Fruit fly (Drosophila melanogaster) whole organism, pupa: ENCODE measurements around the gene pbl.

Experiments
- CG10348 ChIP-seq: fragments of 200-800 bp; sonication (Bioruptor generic); IDR thresholded peaks from 2 replicates; pipeline ENCODE4 v1.3.6; 2022; ENCODE audit warnings: missing biosample characterization, missing genetic modification characterization
- CG12605 ChIP-seq: fragments of 200-800 bp; sonication (Bioruptor generic); IDR thresholded peaks from 2 replicates; pipeline ENCODE4 v1.3.6; 2022; ENCODE audit warnings: missing biosample characterization, missing genetic modification characterization
- CG13204 ChIP-seq: fragments of 200-800 bp; sonication (Bioruptor generic); optimal IDR thresholded peaks from 2 replicates; lab custom pipeline; 2018; ENCODE audit warnings: missing biosample characterization, mild to moderate bottlenecking, missing genetic modification characterization, moderate library complexity
- CG14655 ChIP-seq: fragments of 200-800 bp; sonication (Bioruptor generic); optimal IDR thresholded peaks from 3 replicates; lab custom pipeline; 2017; ENCODE audit warnings: mild to moderate bottlenecking, missing biosample characterization, missing genetic modification reagents, missing genetic modification characterization
- CG15710 ChIP-seq: fragments of 200-800 bp; sonication (Bioruptor generic); optimal IDR thresholded peaks from 2 replicates; lab custom pipeline; 2018; ENCODE audit warnings: missing biosample characterization, mild to moderate bottlenecking, missing genetic modification characterization, moderate library complexity
- CG17806 ChIP-seq: fragments of 200-800 bp; sonication (Bioruptor generic); optimal IDR thresholded peaks from 2 replicates; lab custom pipeline; 2018; ENCODE audit warnings: missing biosample characterization, mild to moderate bottlenecking, missing genetic modification characterization, moderate library complexity
- CG32121 ChIP-seq: fragments of 200-800 bp; sonication (Bioruptor generic); IDR thresholded peaks from 2 replicates; pipeline ENCODE4 v1.3.6; 2022; ENCODE audit warnings: missing biosample characterization, missing genetic modification characterization
- CG34367 ChIP-seq: fragments of 200-800 bp; sonication (Bioruptor generic); optimal IDR thresholded peaks from 2 replicates; lab custom pipeline; 2018; ENCODE audit warnings: missing biosample characterization, mild to moderate bottlenecking, missing genetic modification characterization
- CG4496 ChIP-seq: fragments of 200-800 bp; sonication (Bioruptor generic); IDR thresholded peaks from 3 replicates; pipeline ENCODE4 v1.3.6; 2022; ENCODE audit warnings: missing biosample characterization, missing genetic modification characterization
- CG8159 ChIP-seq: fragments of 200-800 bp; sonication (Bioruptor generic); optimal IDR thresholded peaks from 3 replicates; lab custom pipeline; 2018; ENCODE audit warnings: missing biosample characterization, mild to moderate bottlenecking, missing genetic modification characterization, moderate library complexity
- CG8301 ChIP-seq: fragments of 200-800 bp; sonication (Bioruptor generic); optimal IDR thresholded peaks from 2 replicates; lab custom pipeline; 2018; ENCODE audit warnings: missing biosample characterization, mild to moderate bottlenecking, missing genetic modification characterization
- CG9948 ChIP-seq: fragments of 200-800 bp; sonication (Bioruptor generic); optimal IDR thresholded peaks from 2 replicates; lab custom pipeline; 2018; ENCODE audit warnings: missing biosample characterization, mild to moderate bottlenecking, missing genetic modification characterization, moderate library complexity
- D1 ChIP-seq: fragments of 200-800 bp; sonication (Bioruptor generic); optimal IDR thresholded peaks from 2 replicates; lab custom pipeline; 2018; ENCODE audit warnings: missing biosample characterization, mild to moderate bottlenecking, missing genetic modification characterization, moderate library complexity
- EcR ChIP-seq: fragments of 200-800 bp; sonication (Bioruptor generic); optimal IDR thresholded peaks from 3 replicates; lab custom pipeline; 2019; ENCODE audit warnings: missing biosample characterization, missing genetic modification characterization, mild to moderate bottlenecking, moderate library complexity, missing genetic modification reagents
- Ets98B ChIP-seq: fragments of 200-800 bp; sonication (Bioruptor generic); IDR thresholded peaks from 2 replicates; pipeline ENCODE4 v1.3.6; 2022; ENCODE audit warnings: missing biosample characterization, missing genetic modification characterization
- Pif1A ChIP-seq: fragments of 200-800 bp; sonication (Bioruptor generic); optimal IDR thresholded peaks from 3 replicates; lab custom pipeline; 2016; ENCODE audit warnings: missing biosample characterization, missing genetic modification characterization
- Pif1B ChIP-seq: fragments of 200-800 bp; sonication (Bioruptor generic); optimal IDR thresholded peaks from 3 replicates; lab custom pipeline; 2016; ENCODE audit warnings: missing biosample characterization, missing genetic modification characterization
- Snoo ChIP-seq: fragments of 200-800 bp; sonication (Bioruptor generic); optimal IDR thresholded peaks from 3 replicates; lab custom pipeline; 2017; ENCODE audit warnings: missing biosample characterization, mild to moderate bottlenecking, missing genetic modification characterization, inconsistent platforms
- fd96Ca ChIP-seq: fragments of 200-800 bp; sonication (Bioruptor generic); IDR thresholded peaks from 3 replicates; pipeline ENCODE4 v1.3.6; 2022; ENCODE audit warnings: missing biosample characterization, missing genetic modification characterization
- gl ChIP-seq: fragments of 200-800 bp; sonication (Bioruptor generic); optimal IDR thresholded peaks from 2 replicates; lab custom pipeline; 2018; ENCODE audit warnings: missing biosample characterization, mild to moderate bottlenecking, missing genetic modification characterization
- rn ChIP-seq: fragments of 200-800 bp; sonication (Bioruptor generic); IDR thresholded peaks from 2 replicates; pipeline ENCODE4 v1.3.6; 2022; ENCODE audit warnings: missing biosample characterization, missing genetic modification characterization

pbl gene

dm6 chr3L:7881127-7881526, 30.6 kb downstream of the pbl start:
- TF ChIP-seq CG4496 (GFP tag; lab: Robert Waterston, UW) (no peak), EcR (GFP tag; lab: Kevin White, UChicago) (peak; percentile 58)

DNA sequence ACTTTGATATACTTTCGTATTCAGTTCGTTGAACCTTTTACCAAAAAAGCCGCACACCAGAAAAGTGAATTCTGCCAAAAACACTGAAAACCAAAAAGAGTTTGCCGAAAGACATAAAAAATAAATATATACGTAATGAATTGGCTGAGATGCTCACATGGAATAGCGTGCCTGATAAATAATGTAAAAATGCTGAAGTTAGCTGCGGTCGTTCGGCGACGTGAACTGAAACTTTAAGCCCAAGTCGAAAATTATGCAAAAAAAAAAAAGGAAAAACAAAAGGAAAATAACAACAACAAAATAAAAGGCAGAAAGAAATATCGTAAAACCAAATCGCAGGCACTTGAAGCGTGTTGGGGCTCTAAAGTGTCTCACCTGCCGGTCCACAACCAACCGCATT, 32.1 kb downstream of the pbl start:
- no peak for TF ChIP-seq EcR (GFP tag; lab: Kevin White, UChicago)
- no peak for TF ChIP-seq CG8301 (tag; lab: Kevin White, UChicago)
- no peak for TF ChIP-seq gl (tag; lab: Kevin White, UChicago)
- no peak for TF ChIP-seq CG9948 (tag; lab: Kevin White, UChicago)
- no peak for TF ChIP-seq CG13204
- no peak for TF ChIP-seq CG32121 (GFP tag; lab: Robert Waterston, UW)
- no peak for TF ChIP-seq CG34367 (tag; lab: Kevin White, UChicago)
- no peak for TF ChIP-seq D1 (tag; lab: Kevin White, UChicago)
- no peak for TF ChIP-seq fd96Ca
- no peak for TF ChIP-seq rn (GFP tag; lab: Robert Waterston, UW)
- TF ChIP-seq CG14655 (GFP tag; lab: Kevin White, UChicago): no peak
- TF ChIP-seq CG4496 (GFP tag; lab: Robert Waterston, UW): no peak
- TF ChIP-seq CG15710 (tag; lab: Kevin White, UChicago): no peak
- TF ChIP-seq CG8159 (tag; lab: Kevin White, UChicago): no peak
- no peak for TF ChIP-seq Pif1B (GFP tag; lab: Kevin White, UChicago)
- no peak for TF ChIP-seq CG12605 (GFP tag; lab: Robert Waterston, UW)

dm6 chr3L:7877466-7877865, 34.3 kb downstream of the pbl start:
- TF ChIP-seq CG32121 (GFP tag; lab: Robert Waterston, UW) (peak; percentile 51; the same call in 1 of the 2 replicates), D1 (tag; lab: Kevin White, UChicago) (no peak), CG34367 (tag; lab: Kevin White, UChicago) (no peak), CG15710 (tag; lab: Kevin White, UChicago) (no peak), gl (tag; lab: Kevin White, UChicago) (no peak), CG4496 (GFP tag; lab: Robert Waterston, UW) (peak; percentile 69; the same call in 1 of the 3 replicates), rn (GFP tag; lab: Robert Waterston, UW) (no peak), CG14655 (GFP tag; lab: Kevin White, UChicago) (peak; percentile 61), CG8159 (tag; lab: Kevin White, UChicago) (no peak), Pif1A (GFP tag; lab: Kevin White, UChicago) (no peak), CG10348 (GFP tag; lab: Robert Waterston, UW) (no peak), fd96Ca (peak; percentile 53; the same call in 2 of the 3 replicates), Ets98B (GFP tag; lab: Robert Waterston, UW) (peak; percentile 55), CG8301 (tag; lab: Kevin White, UChicago) (peak; percentile 47), EcR (GFP tag; lab: Kevin White, UChicago) (no peak), CG9948 (tag; lab: Kevin White, UChicago) (peak; percentile 9), CG17806 (tag; lab: Kevin White, UChicago) (no peak), Snoo (tag; lab: Kevin White, UChicago) (no peak), CG13204 (no peak), Pif1B (GFP tag; lab: Kevin White, UChicago) (no peak), CG12605 (GFP tag; lab: Robert Waterston, UW) (no peak; the same call in 1 of the 2 replicates)
- TF ChIP-seq, all 21 proteins: peak for 7

DNA sequence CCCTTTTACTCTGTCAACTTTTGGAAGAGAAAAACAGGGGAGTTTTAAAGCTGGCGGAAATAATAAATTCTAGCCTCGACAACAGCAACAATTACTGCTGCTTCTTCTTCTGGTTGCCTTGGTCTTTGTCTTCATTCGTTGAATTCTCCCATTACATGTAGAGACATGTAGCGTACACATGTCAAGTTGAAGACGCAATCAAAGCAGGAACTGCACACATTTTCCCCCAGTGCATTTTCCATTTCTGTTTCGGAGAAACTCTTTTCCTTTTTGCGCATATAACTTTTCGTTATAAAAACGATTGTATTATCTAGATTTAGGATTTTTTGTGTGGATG, 35.4 kb downstream of the pbl start:
- no peak for TF ChIP-seq CG10348 (GFP tag; lab: Robert Waterston, UW)
- TF ChIP-seq D1 (tag; lab: Kevin White, UChicago): no peak
- TF ChIP-seq CG8301 (tag; lab: Kevin White, UChicago): no peak
- no peak for TF ChIP-seq Ets98B (GFP tag; lab: Robert Waterston, UW)
- no peak for TF ChIP-seq CG17806 (tag; lab: Kevin White, UChicago)
- TF ChIP-seq Pif1A (GFP tag; lab: Kevin White, UChicago): no peak
- no peak for TF ChIP-seq CG4496 (GFP tag; lab: Robert Waterston, UW)

DNA sequence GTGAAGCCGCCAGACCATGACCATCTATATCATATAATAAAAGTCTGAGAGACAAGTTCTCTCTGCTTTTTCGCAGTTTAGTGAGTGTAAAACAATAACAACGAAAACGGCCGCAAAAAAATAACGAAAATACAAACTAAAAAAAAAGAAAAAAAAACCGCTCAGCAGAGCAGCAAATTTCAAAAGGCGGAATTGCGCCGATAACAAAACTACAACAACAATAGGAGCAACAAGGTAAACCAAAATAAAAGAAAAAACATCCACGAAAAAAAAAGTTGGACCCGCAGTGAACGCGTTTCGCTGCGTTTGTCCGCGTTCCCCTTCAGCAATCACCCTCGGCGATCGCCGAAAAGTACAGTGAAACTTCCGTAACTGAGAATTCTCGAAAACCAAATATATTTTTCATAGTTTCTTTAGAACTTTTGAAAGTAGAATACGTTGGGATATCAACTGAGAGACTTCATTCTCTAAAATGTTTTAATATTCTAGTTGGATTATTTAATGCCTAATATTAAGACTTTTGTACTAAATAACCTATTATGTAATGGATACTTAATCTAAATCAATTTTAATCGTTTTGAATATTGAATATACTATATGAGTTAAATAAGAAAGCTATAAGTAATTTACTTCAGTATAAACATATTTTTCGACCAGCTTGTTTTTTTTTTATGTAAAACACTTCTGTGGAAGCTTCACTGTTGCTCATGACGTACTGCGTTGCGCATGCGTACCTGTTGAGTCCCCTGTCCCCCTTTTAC, 36.0 kb downstream of the pbl start:
- TF ChIP-seq CG14655 (GFP tag; lab: Kevin White, UChicago) (peak; percentile 54), CG15710 (tag; lab: Kevin White, UChicago) (peak; percentile 65), fd96Ca (no peak), CG17806 (tag; lab: Kevin White, UChicago) (peak; percentile 32), Snoo (tag; lab: Kevin White, UChicago) (peak; percentile 56), CG34367 (tag; lab: Kevin White, UChicago) (peak; percentile 18), Pif1B (GFP tag; lab: Kevin White, UChicago) (peak; percentile 15), EcR (GFP tag; lab: Kevin White, UChicago) (no peak), CG12605 (GFP tag; lab: Robert Waterston, UW) (peak; percentile 9; the same call in 1 of the 2 replicates), Pif1A (GFP tag; lab: Kevin White, UChicago) (peak; percentile 44), CG9948 (tag; lab: Kevin White, UChicago) (peak; percentile 53), CG8159 (tag; lab: Kevin White, UChicago) (peak; percentile 74), CG4496 (GFP tag; lab: Robert Waterston, UW) (no peak), D1 (tag; lab: Kevin White, UChicago) (no peak), CG8301 (tag; lab: Kevin White, UChicago) (peak; percentile 40), CG32121 (GFP tag; lab: Robert Waterston, UW) (0 out of 2 replicates have a peak, but pooled peaks have one; percentile 21), CG13204 (peak; percentile 10)
